Fruit fly (Drosophila melanogaster) Kc167 (cell line): Measurements from ENCODE around the gene Fer3.

ENCODE experiments used
- Myc ChIP-seq: fragments of >200 bp; optimal IDR thresholded peaks from 2 replicates; lab custom pipeline; 2017; ENCODE audit warnings: missing external identifiers
- Sin3A ChIP-seq: fragments of >200 bp; optimal IDR thresholded peaks from 2 replicates; lab custom pipeline; 2018; ENCODE audit warnings: missing external identifiers
- h ChIP-seq: fragments of >200 bp; optimal IDR thresholded peaks from 3 replicates; lab custom pipeline; 2018; ENCODE audit warnings: missing external identifiers
- insv ChIP-seq: fragments of >200 bp; optimal IDR thresholded peaks from 3 replicates; lab custom pipeline; 2018; ENCODE audit warnings: missing external identifiers
- psq ChIP-seq: fragments of >200 bp; optimal IDR thresholded peaks from 2 replicates; lab custom pipeline; 2017; ENCODE audit warnings: missing external identifiers
- ttk ChIP-seq: sonication (Bioruptor generic); optimal IDR thresholded peaks from 2 replicates; lab custom pipeline; 2017; ENCODE audit warnings: missing external identifiers

The Fer3 gene

dm6 chr3R:11648356-11649355 lies 45.5 kb downstream of the Fer3 start:
- TF ChIP-seq ttk (lab: Kevin White, UChicago) (no peak), Myc (lab: Kevin White, UChicago) (no peak), Sin3A (lab: Kevin White, UChicago) (no peak), h (lab: Kevin White, UChicago) (no peak), psq (lab: Kevin White, UChicago) (no peak)

DNA sequence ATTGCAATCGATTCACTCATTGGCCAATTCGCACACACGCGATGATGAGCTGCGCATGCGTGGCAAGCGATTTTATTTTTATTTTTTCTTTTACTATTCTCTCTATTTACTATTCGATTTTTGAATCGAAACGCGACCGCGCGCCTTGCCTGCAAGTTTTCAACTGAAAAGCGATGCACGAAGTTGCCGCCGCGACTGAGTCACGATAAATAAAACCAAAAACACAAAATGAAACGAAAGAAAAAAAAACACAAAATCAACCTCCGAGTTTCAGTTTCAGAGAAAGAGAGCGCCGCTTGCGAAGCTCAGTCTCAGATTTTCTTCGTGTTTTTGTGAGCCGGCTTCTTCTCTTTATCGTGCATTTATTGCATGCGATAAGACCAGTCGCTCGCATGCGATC lies 47.3 kb downstream of the Fer3 start:
- TF ChIP-seq ttk (lab: Kevin White, UChicago), result no peak
- TF ChIP-seq Myc (lab: Kevin White, UChicago), result no peak
- no peak for TF ChIP-seq psq (lab: Kevin White, UChicago)
- TF ChIP-seq h (lab: Kevin White, UChicago), result no peak
- no peak for TF ChIP-seq Sin3A (lab: Kevin White, UChicago)
- TF ChIP-seq insv (lab: Kevin White, UChicago), result no peak
